Worm (Caenorhabditis elegans): ENCODE results near the gene str-33.
A peak's percentile ranks its signal among the peaks of the same experiment; 100 is the strongest.

The str-33 gene

ce11 chrV:2690948-2691347, 37.4 kb upstream of the str-33 start:
- TF ChIP-seq efl-1 (optimal IDR thresholded peaks at IDR 0.05) (no peak), efl-1 (GFP tag; optimal IDR thresholded peaks at IDR 0.05 in 1 of 2) (no peak), ces-1 (GFP tag; optimal IDR thresholded peaks at IDR 0.05) (no peak), ceh-88 (GFP tag; IDR thresholded peaks at IDR 0.05) (no peak)

DNA sequence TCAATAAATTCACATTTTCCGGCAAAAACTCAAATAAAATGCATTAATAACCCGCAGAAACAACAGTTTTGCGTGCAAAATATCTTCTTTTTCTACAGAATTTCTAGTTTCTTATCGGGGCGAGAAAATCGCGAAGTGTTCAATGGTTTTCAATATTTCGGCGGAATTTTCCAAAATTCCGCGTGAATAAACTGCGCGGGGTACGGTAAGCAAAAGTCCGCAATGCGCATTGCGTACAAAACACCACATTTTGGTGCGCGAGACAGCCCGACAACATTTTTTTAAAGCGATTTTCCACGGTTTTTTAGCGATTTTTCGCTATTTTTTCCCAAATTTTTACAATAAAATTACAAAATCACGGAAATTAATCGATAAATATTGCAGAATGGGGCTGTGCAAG, 33.9 kb upstream of the str-33 start, which contains the start of gene Y45G12B.2:
Gene Y45G12B.2, plus strand, starts transcription at position 383 of the 400 bp plus-strand sequence.
- TF ChIP-seq ztf-4 (tag; optimal IDR thresholded peaks at IDR 0.05): no peak
- TF ChIP-seq ceh-8 (GFP tag; optimal IDR thresholded peaks at IDR 0.05): no peak
- peak; percentile 93 for TF ChIP-seq F16B12.6 (tag; optimal IDR thresholded peaks at IDR 0.05)
- no peak for TF ChIP-seq efl-3 (GFP tag; optimal IDR thresholded peaks at IDR 0.05)
- peak; percentile 62 for TF ChIP-seq nhr-90 (tag; optimal IDR thresholded peaks at IDR 0.05; ENCODE audit: poor library complexity)
- no peak for TF ChIP-seq lin-39 (tag; optimal IDR thresholded peaks at IDR 0.05)
- peak; percentile 99 for TF ChIP-seq lsy-2 (tag; optimal IDR thresholded peaks at IDR 0.05)
- no peak for TF ChIP-seq egl-27 (tag; optimal IDR thresholded peaks at IDR 0.05)
- TF ChIP-seq jun-1 (tag; optimal IDR thresholded peaks at IDR 0.05): peak; percentile 55
- TF ChIP-seq sox-4 (tag; optimal IDR thresholded peaks at IDR 0.05): no peak
- TF ChIP-seq nhr-85 (tag): peak; percentile 70
- TF ChIP-seq tlp-1 (tag; optimal IDR thresholded peaks at IDR 0.05): no peak
- TF ChIP-seq unc-86 (tag; optimal IDR thresholded peaks at IDR 0.05): peak; percentile 30
- TF ChIP-seq ets-5 (GFP tag; IDR thresholded peaks at IDR 0.05): no peak
- no peak for TF ChIP-seq nhr-237 (tag; optimal IDR thresholded peaks at IDR 0.05)
- no peak for TF ChIP-seq ztf-11 (tag; optimal IDR thresholded peaks at IDR 0.05)
- TF ChIP-seq alr-1 (tag; optimal IDR thresholded peaks at IDR 0.05; ENCODE audit: borderline replicate concordance): no peak
- no peak for TF ChIP-seq nhr-76 (tag; optimal IDR thresholded peaks at IDR 0.05)
- no peak for TF ChIP-seq Y116A8C.19 (tag; optimal IDR thresholded peaks at IDR 0.05; ENCODE audit: borderline replicate concordance)
- TF ChIP-seq unc-30 (tag; optimal IDR thresholded peaks at IDR 0.05): no peak
- peak; percentile 36; the same call in 1 of the 2 replicates for TF ChIP-seq isw-1 (GFP tag; IDR thresholded peaks at IDR 0.05)
- no peak for TF ChIP-seq ceh-88 (GFP tag; IDR thresholded peaks at IDR 0.05)
- TF ChIP-seq nhr-19 (GFP tag; conservative IDR thresholded peaks at IDR 0.05): peak; percentile 58
- peak; percentile 61 for TF ChIP-seq C16A3.4 (tag; optimal IDR thresholded peaks at IDR 0.05)
- TF ChIP-seq elt-2 (tag; optimal IDR thresholded peaks at IDR 0.05): no peak
- no peak for TF ChIP-seq fkh-10 (GFP tag; optimal IDR thresholded peaks at IDR 0.05)
- TF ChIP-seq vab-15 (tag; optimal IDR thresholded peaks at IDR 0.05): no peak
- peak; percentile 65 to 82 (median 76) for TF ChIP-seq dpl-1 (GFP tag; optimal IDR thresholded peaks at IDR 0.05)
- TF ChIP-seq nhr-84 (tag; optimal IDR thresholded peaks at IDR 0.05): no peak
- TF ChIP-seq fos-1 (tag; optimal IDR thresholded peaks at IDR 0.05): peak; percentile 40
- no peak for TF ChIP-seq lir-3 (tag; optimal IDR thresholded peaks at IDR 0.05; ENCODE audit: poor library complexity)
- peak; percentile 84 for TF ChIP-seq snu-23 (GFP tag; optimal IDR thresholded peaks at IDR 0.05)
- no peak for TF ChIP-seq sup-37 (GFP tag; optimal IDR thresholded peaks at IDR 0.05)
- no peak for TF ChIP-seq C04F5.9 (tag; optimal IDR thresholded peaks at IDR 0.05)
- TF ChIP-seq ces-1 (GFP tag; optimal IDR thresholded peaks at IDR 0.05): no peak
- peak in 1 of 2 experiments; percentile 71 for TF ChIP-seq mdl-1 (tag; optimal IDR thresholded peaks at IDR 0.05)
- peak; percentile 30; the same call in 1 of the 2 replicates for TF ChIP-seq grh-1 (GFP tag; IDR thresholded peaks at IDR 0.05)
- no peak for TF ChIP-seq zag-1 (tag; optimal IDR thresholded peaks at IDR 0.05)
- no peak for TF ChIP-seq hlh-4 (tag; optimal IDR thresholded peaks at IDR 0.05)
- peak; percentile 80 for TF ChIP-seq xbp-1 (tag; optimal IDR thresholded peaks at IDR 0.05)
- peak; percentile 30 for TF ChIP-seq dsc-1 (tag; optimal IDR thresholded peaks at IDR 0.05)
- no peak for TF ChIP-seq zip-4 (GFP tag; optimal IDR thresholded peaks at IDR 0.05)
- TF ChIP-seq lin-35 (GFP tag; optimal IDR thresholded peaks at IDR 0.05): peak; percentile 74 to 86
- peak; percentile 63 for TF ChIP-seq lin-13 (GFP tag; optimal IDR thresholded peaks at IDR 0.05)
- TF ChIP-seq lin-15B (tag; optimal IDR thresholded peaks at IDR 0.05): peak; percentile 44
- TF ChIP-seq nhr-47 (tag; optimal IDR thresholded peaks at IDR 0.05): peak; percentile 72
- TF ChIP-seq nhr-11 (tag; optimal IDR thresholded peaks at IDR 0.05): no peak
- TF ChIP-seq aly-2 (tag; optimal IDR thresholded peaks at IDR 0.05): peak; percentile 41
- no peak for TF ChIP-seq rnt-1 (tag; optimal IDR thresholded peaks at IDR 0.05)

Data from whole organism, L1 larva.